Worm (Caenorhabditis elegans) whole organism, L3 larva: ENCODE results near the gene cpf-1.
A peak's percentile ranks its signal among the peaks of the same experiment; 100 is the strongest.

ENCODE experiments used
- R02D3.7 ChIP-seq: fragments of 150-350 bp; optimal IDR thresholded peaks from 2 replicates; lab custom pipeline; 2014; ENCODE audit warnings: missing biosample characterization, missing genetic modification characterization
- ZK546.5 ChIP-seq: sonication (generic microtip); optimal IDR thresholded peaks from 2 replicates; lab custom pipeline; 2017; ENCODE audit warnings: missing biosample characterization, missing genetic modification characterization
- aly-2 ChIP-seq: fragments of 150-350 bp; optimal IDR thresholded peaks from 2 replicates; lab custom pipeline; 2014; ENCODE audit warnings: missing biosample characterization, missing genetic modification characterization
- ama-1 ChIP-seq: fragments of 150-350 bp; optimal IDR thresholded peaks from 2 replicates; lab custom pipeline; 2018
- ceh-16 ChIP-seq: sonication (generic microtip); optimal IDR thresholded peaks from 2 replicates; lab custom pipeline; 2017; ENCODE audit warnings: missing biosample characterization, missing genetic modification characterization
- ceh-28 ChIP-seq: fragments of 150-350 bp; optimal IDR thresholded peaks from 2 replicates; lab custom pipeline; 2014; ENCODE audit warnings: missing biosample characterization, missing genetic modification reagents, missing genetic modification characterization
- ceh-82 ChIP-seq: fragments of 150-350 bp; optimal IDR thresholded peaks from 2 replicates; lab custom pipeline; 2014; ENCODE audit warnings: missing biosample characterization, missing genetic modification characterization
- ceh-9 ChIP-seq: sonication (generic microtip); optimal IDR thresholded peaks from 2 replicates; lab custom pipeline; 2018; ENCODE audit warnings: missing biosample characterization, missing genetic modification characterization
- daf-12 ChIP-seq: fragments of 150-350 bp; optimal IDR thresholded peaks from 2 replicates; lab custom pipeline; 2014; ENCODE audit warnings: missing biosample characterization, missing genetic modification reagents, missing genetic modification characterization
- egl-5 ChIP-seq: fragments of 150-350 bp; optimal IDR thresholded peaks from 2 replicates; lab custom pipeline; 2017; ENCODE audit warnings: missing biosample characterization, missing genetic modification reagents, missing genetic modification characterization, inconsistent platforms
- elt-2 ChIP-seq: sonication (generic microtip); optimal IDR thresholded peaks from 2 replicates; lab custom pipeline; 2016; ENCODE audit warnings: missing genetic modification reagents, mild to moderate bottlenecking, missing genetic modification characterization, missing compliant biosample characterization
- elt-3 ChIP-seq, 3 experiments: fragments of 150-350 bp in 1 of 3; sonication (generic microtip) in 2 of 3; optimal IDR thresholded peaks; 2 replicates in 2 of 3; 4 replicates in 1 of 3; lab custom pipeline; 2014 to 2017; ENCODE audit warnings: missing biosample characterization in 3 of 3, missing genetic modification characterization in 3 of 3
- eor-1 ChIP-seq, 2 experiments: fragments of 150-350 bp; optimal IDR thresholded peaks; 2 replicates each; lab custom pipeline; 2014 to 2018; ENCODE audit warnings: missing biosample characterization in 2 of 2, missing genetic modification characterization in 2 of 2
- fkh-10 ChIP-seq: sonication (generic microtip); optimal IDR thresholded peaks from 2 replicates; lab custom pipeline; 2017; ENCODE audit warnings: missing biosample characterization, missing genetic modification reagents, missing genetic modification characterization
- fkh-2 ChIP-seq: fragments of 150-350 bp; optimal IDR thresholded peaks from 2 replicates; lab custom pipeline; 2014; ENCODE audit warnings: missing biosample characterization, missing genetic modification reagents, missing genetic modification characterization
- fos-1 ChIP-seq: fragments of 150-350 bp; optimal IDR thresholded peaks from 2 replicates; lab custom pipeline; 2014; ENCODE audit warnings: missing biosample characterization, missing genetic modification characterization
- hmg-11 ChIP-seq: sonication (generic microtip); optimal IDR thresholded peaks from 2 replicates; lab custom pipeline; 2016; ENCODE audit warnings: missing genetic modification characterization, missing compliant biosample characterization
- jun-1 ChIP-seq: fragments of 150-350 bp; optimal IDR thresholded peaks from 2 replicates; lab custom pipeline; 2014; ENCODE audit warnings: missing biosample characterization, missing genetic modification reagents, missing genetic modification characterization
- lin-15B ChIP-seq: fragments of 150-350 bp; optimal IDR thresholded peaks from 2 replicates; lab custom pipeline; 2014; ENCODE audit warnings: missing biosample characterization, missing genetic modification characterization
- lsy-12 ChIP-seq: sonication (generic microtip); optimal IDR thresholded peaks from 2 replicates; lab custom pipeline; 2016; ENCODE audit warnings: mild to moderate bottlenecking, missing genetic modification characterization, missing compliant biosample characterization
- mdl-1 ChIP-seq: fragments of 150-350 bp; optimal IDR thresholded peaks from 2 replicates; lab custom pipeline; 2014; ENCODE audit warnings: missing biosample characterization, missing genetic modification characterization
- mml-1 ChIP-seq: fragments of 150-350 bp; sonication (generic microtip); optimal IDR thresholded peaks from 3 replicates; lab custom pipeline; 2014; ENCODE audit warnings: missing biosample characterization, missing genetic modification characterization
- nfya-1 ChIP-seq: sonication (generic microtip); optimal IDR thresholded peaks from 2 replicates; lab custom pipeline; 2017; ENCODE audit warnings: missing genetic modification characterization, mild to moderate bottlenecking, missing compliant biosample characterization, antibody characterized with exemption, moderate library complexity; ENCODE audit not compliant: insufficient read depth
- nhr-11 ChIP-seq: fragments of 150-350 bp; optimal IDR thresholded peaks from 2 replicates; lab custom pipeline; 2014; ENCODE audit warnings: missing biosample characterization, missing genetic modification characterization
- nhr-12 ChIP-seq: fragments of 150-350 bp; optimal IDR thresholded peaks from 2 replicates; lab custom pipeline; 2014; ENCODE audit warnings: missing biosample characterization, missing genetic modification characterization
- nhr-23 ChIP-seq: fragments of 150-350 bp; optimal IDR thresholded peaks from 2 replicates; lab custom pipeline; 2014; ENCODE audit warnings: missing biosample characterization, missing genetic modification reagents, missing genetic modification characterization
- nhr-237 ChIP-seq: fragments of 150-350 bp; optimal IDR thresholded peaks from 2 replicates; lab custom pipeline; 2014; ENCODE audit warnings: missing biosample characterization, missing genetic modification characterization
- nhr-25 ChIP-seq: sonication (generic microtip); optimal IDR thresholded peaks from 2 replicates; lab custom pipeline; 2017; ENCODE audit warnings: missing biosample characterization, missing genetic modification characterization
- nhr-28 ChIP-seq: fragments of 150-350 bp; optimal IDR thresholded peaks from 2 replicates; lab custom pipeline; 2014; ENCODE audit warnings: missing biosample characterization, missing genetic modification characterization
- nhr-43 ChIP-seq: sonication (generic microtip); optimal IDR thresholded peaks from 2 replicates; lab custom pipeline; 2016; ENCODE audit warnings: mild to moderate bottlenecking, missing genetic modification characterization, missing compliant biosample characterization; ENCODE audit not compliant: poor library complexity, severe bottlenecking
- nhr-67 ChIP-seq: fragments of 150-350 bp; optimal IDR thresholded peaks from 2 replicates; lab custom pipeline; 2014; ENCODE audit warnings: missing biosample characterization, missing genetic modification characterization
- nhr-77 ChIP-seq: fragments of 150-350 bp; optimal IDR thresholded peaks from 2 replicates; lab custom pipeline; 2014; ENCODE audit warnings: missing biosample characterization, missing genetic modification characterization
- pha-4 ChIP-seq: fragments of 150-350 bp; optimal IDR thresholded peaks from 2 replicates; lab custom pipeline; 2014; ENCODE audit warnings: missing biosample characterization, missing genetic modification reagents, missing genetic modification characterization
- pqm-1 ChIP-seq: fragments of 150-350 bp; optimal IDR thresholded peaks from 2 replicates; lab custom pipeline; 2017; ENCODE audit warnings: missing biosample characterization, missing genetic modification characterization, inconsistent platforms
- sea-2 ChIP-seq: fragments of 150-350 bp; sonication (generic microtip); optimal IDR thresholded peaks from 4 replicates; lab custom pipeline; 2014; ENCODE audit warnings: missing biosample characterization, missing genetic modification reagents, missing genetic modification characterization
- skn-1 ChIP-seq: fragments of 150-350 bp; optimal IDR thresholded peaks from 2 replicates; lab custom pipeline; 2014; ENCODE audit warnings: missing biosample characterization, missing genetic modification characterization
- snpc-4 ChIP-seq: fragments of 150-350 bp; optimal IDR thresholded peaks from 2 replicates; lab custom pipeline; 2014; ENCODE audit warnings: missing biosample characterization, missing genetic modification characterization
- unc-39 ChIP-seq: sonication (generic microtip); optimal IDR thresholded peaks from 4 replicates; lab custom pipeline; 2017; ENCODE audit warnings: missing biosample characterization, missing genetic modification characterization
- zag-1 ChIP-seq: fragments of 150-350 bp; optimal IDR thresholded peaks from 2 replicates; lab custom pipeline; 2014; ENCODE audit warnings: missing biosample characterization, missing genetic modification characterization
- ztf-4 ChIP-seq: fragments of 150-350 bp; optimal IDR thresholded peaks from 2 replicates; lab custom pipeline; 2014; ENCODE audit warnings: missing biosample characterization, missing genetic modification characterization

cpf-1 gene

DNA sequence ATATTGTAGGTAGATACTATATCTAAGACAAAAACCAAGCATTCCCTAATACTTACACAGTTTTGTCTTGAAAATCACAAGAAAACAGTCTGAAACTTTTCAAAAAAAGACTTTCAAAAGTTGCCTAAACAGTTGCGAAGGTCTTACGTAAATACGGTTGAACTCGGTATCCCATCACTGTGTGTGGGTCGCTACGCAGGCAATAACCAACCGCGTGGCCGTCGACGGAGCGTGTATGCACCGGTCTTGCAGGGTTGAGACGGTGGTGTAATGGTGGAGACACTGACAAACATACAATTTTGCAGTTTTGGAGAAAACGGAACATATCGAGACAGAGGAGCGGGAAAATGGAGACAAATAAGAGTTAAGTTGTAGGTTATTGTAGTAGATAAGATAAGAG is 41.0 kb downstream of the cpf-1 start, which contains the start of gene iff-2 (continued):
- peak; percentile 99 for TF ChIP-seq jun-1 (tag; lab: Kevin White, UChicago)
- peak; percentile 53 for TF ChIP-seq aly-2 (tag; lab: Kevin White, UChicago)
- TF ChIP-seq pqm-1 (tag; lab: Kevin White, UChicago) = peak; percentile 99
- TF ChIP-seq nhr-237 (tag; lab: Kevin White, UChicago) = no peak
- peak; percentile 96 for TF ChIP-seq fos-1 (tag; lab: Kevin White, UChicago)
- TF ChIP-seq mdl-1 (tag; lab: Kevin White, UChicago) = peak; percentile 92
- no peak for TF ChIP-seq sea-2 (GFP tag; lab: Kevin White, UChicago)
- TF ChIP-seq R02D3.7 = peak; percentile 94
- TF ChIP-seq ztf-4 (tag; lab: Kevin White, UChicago) = peak; percentile 88
- peak; percentile 100 for TF ChIP-seq pha-4 (tag; lab: Kevin White, UChicago)
- peak; percentile 100 for TF ChIP-seq lin-15B (tag; lab: Kevin White, UChicago)
- TF ChIP-seq zag-1 (tag; lab: Kevin White, UChicago) = peak; percentile 77
- TF ChIP-seq fkh-10 (GFP tag; lab: Kevin White, UChicago) = peak; percentile 99
- peak in 1 of 2 experiments; percentile 82 for TF ChIP-seq eor-1 (tag; optimal IDR thresholded peaks at IDR 0.05; lab: Kevin White, UChicago)
- TF ChIP-seq snpc-4 = peak; percentile 95
- TF ChIP-seq ceh-82 = peak; percentile 93
- no peak for TF ChIP-seq ceh-9 (tag; lab: Kevin White, UChicago)
- TF ChIP-seq daf-12 (tag; lab: Kevin White, UChicago) = no peak

DNA sequence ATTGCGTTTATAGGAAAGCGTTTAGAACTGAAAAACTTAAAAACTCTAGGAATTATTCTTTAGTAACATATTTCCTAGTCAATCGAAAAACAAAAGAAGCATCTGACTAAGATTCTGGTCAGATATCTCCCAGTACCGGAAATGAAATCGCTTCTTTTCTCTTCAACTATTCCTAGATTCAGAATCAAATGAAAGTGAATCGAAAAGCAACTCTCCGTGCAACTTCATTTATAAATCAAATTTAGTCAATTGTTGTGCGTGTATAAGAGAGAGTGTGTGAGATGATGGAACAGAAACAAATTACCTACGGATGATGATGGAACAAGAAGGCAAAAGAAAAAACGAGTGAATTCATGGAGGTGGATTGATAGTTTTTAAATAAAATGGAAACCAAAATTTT is 43.1 kb downstream of the cpf-1 start:
- TF ChIP-seq ceh-28 = peak; percentile 31
- no peak for TF ChIP-seq nhr-77 (tag; lab: Kevin White, UChicago)
- no peak for TF ChIP-seq egl-5 (tag; lab: Kevin White, UChicago)
- no peak for TF ChIP-seq ama-1 (lab: Kevin White, UChicago)
- no peak for TF ChIP-seq skn-1
- TF ChIP-seq zag-1 (tag; lab: Kevin White, UChicago) = no peak
- TF ChIP-seq nfya-1 (tag; lab: Kevin White, UChicago) = peak; percentile 1
- TF ChIP-seq nhr-11 (tag; lab: Kevin White, UChicago) = peak; percentile 32
- peak; percentile 29 for TF ChIP-seq nhr-23 (tag; lab: Kevin White, UChicago)
- TF ChIP-seq mml-1 (tag; lab: Kevin White, UChicago) = no peak
- no peak for TF ChIP-seq hmg-11 (tag; lab: Kevin White, UChicago)
- no peak for TF ChIP-seq elt-3 (tag; optimal IDR thresholded peaks at IDR 0.05; lab: Kevin White, UChicago)
- no peak for TF ChIP-seq ceh-9 (tag; lab: Kevin White, UChicago)
- TF ChIP-seq aly-2 (tag; lab: Kevin White, UChicago) = no peak
- no peak for TF ChIP-seq ceh-82
- no peak for TF ChIP-seq nhr-237 (tag; lab: Kevin White, UChicago)
- no peak for TF ChIP-seq unc-39 (tag; lab: Kevin White, UChicago)
- TF ChIP-seq nhr-25 (tag; lab: Kevin White, UChicago) = no peak
- TF ChIP-seq ceh-16 (tag; lab: Kevin White, UChicago) = no peak
- no peak for TF ChIP-seq lsy-12 (tag; lab: Kevin White, UChicago)
- no peak for TF ChIP-seq pha-4 (tag; lab: Kevin White, UChicago)
- TF ChIP-seq jun-1 (tag; lab: Kevin White, UChicago) = peak; percentile 17
- peak; percentile 98 for TF ChIP-seq fkh-10 (GFP tag; lab: Kevin White, UChicago)

DNA sequence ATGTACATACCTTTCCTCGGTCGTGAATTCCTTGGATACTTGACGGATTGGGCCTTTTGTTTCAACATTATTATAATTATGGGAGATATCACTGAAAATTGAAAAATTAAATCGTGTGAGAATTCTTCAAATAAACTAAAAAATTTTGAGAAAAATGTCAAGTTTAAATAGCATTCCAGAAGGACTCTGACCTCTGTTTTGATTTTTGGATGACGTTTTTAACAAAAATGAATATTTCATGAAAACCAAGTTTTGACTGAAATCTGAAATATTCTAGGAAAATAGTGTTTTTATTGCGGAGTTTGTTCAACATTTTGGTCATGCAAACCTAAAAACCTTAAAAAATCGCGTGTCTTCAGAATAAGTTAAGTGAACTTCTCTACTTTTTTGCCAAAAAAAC is 46.1 kb downstream of the cpf-1 start, which contains the start of gene glb-27:
Gene glb-27, minus strand, starts transcription at position 101 of the 400 bp plus-strand sequence.
- TF ChIP-seq daf-12 (tag; lab: Kevin White, UChicago) = no peak
- no peak for TF ChIP-seq nhr-43 (tag; lab: Kevin White, UChicago)
- TF ChIP-seq sea-2 (GFP tag; lab: Kevin White, UChicago) = no peak
- no peak for TF ChIP-seq nhr-237 (tag; lab: Kevin White, UChicago)
- TF ChIP-seq skn-1 = no peak
- no peak for TF ChIP-seq fkh-2 (tag; lab: Kevin White, UChicago)
- no peak for TF ChIP-seq ceh-16 (tag; lab: Kevin White, UChicago)

DNA sequence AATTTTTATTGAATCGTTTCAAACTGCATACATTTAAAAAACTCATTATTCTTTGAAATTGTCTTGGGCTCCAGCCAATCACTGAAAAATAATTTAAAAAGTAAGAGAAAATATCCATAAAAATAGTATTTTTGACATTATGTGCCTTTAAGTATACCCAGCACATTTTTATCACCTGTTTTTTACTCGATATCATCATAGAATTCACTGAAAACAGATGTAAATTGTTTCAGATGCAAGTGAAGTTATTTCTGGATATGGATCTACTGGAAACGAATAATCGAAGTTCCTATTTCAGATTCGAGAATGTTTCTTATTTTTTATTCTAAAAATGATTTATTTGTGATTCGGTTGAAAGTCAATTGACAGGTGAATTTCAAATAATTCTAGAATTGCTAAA is 47.7 kb downstream of the cpf-1 start:
- TF ChIP-seq nfya-1 (tag; lab: Kevin White, UChicago) = no peak
- no peak for TF ChIP-seq nhr-23 (tag; lab: Kevin White, UChicago)
- TF ChIP-seq skn-1 = no peak
- TF ChIP-seq ztf-4 (tag; lab: Kevin White, UChicago) = no peak
- no peak for TF ChIP-seq sea-2 (GFP tag; lab: Kevin White, UChicago)
- TF ChIP-seq nhr-28 (tag; lab: Kevin White, UChicago) = no peak
- TF ChIP-seq ceh-82 = no peak
- no peak for TF ChIP-seq elt-2 (tag; lab: Kevin White, UChicago)
- TF ChIP-seq R02D3.7 = no peak
- TF ChIP-seq jun-1 (tag; lab: Kevin White, UChicago) = no peak
- TF ChIP-seq nhr-12 (tag; lab: Kevin White, UChicago) = no peak
- no peak for TF ChIP-seq ceh-9 (tag; lab: Kevin White, UChicago)
- no peak for TF ChIP-seq pha-4 (tag; lab: Kevin White, UChicago)
- no peak for TF ChIP-seq mdl-1 (tag; lab: Kevin White, UChicago)
- no peak for TF ChIP-seq ZK546.5 (tag; lab: Kevin White, UChicago)
- no peak for TF ChIP-seq eor-1 (tag; optimal IDR thresholded peaks at IDR 0.05; lab: Kevin White, UChicago)
- no peak for TF ChIP-seq ama-1 (lab: Kevin White, UChicago)
- TF ChIP-seq nhr-67 (tag; lab: Kevin White, UChicago) = no peak
- TF ChIP-seq, all 47 proteins: peak for 0
